Worm (Caenorhabditis elegans) whole organism, L4 larva: Measurements from ENCODE around the gene Y105C5B.1413.
A peak's percentile ranks its signal among the peaks of the same experiment; 100 is the strongest.

Experiments
- T26A8.4 ChIP-seq: fragments of 200-800 bp; sonication (Bioruptor generic); IDR thresholded peaks from 2 replicates; pipeline ENCODE4 v1.3.6; 2022; ENCODE audit warnings: missing genetic modification characterization, missing compliant biosample characterization
- ZK546.5 ChIP-seq, 2 experiments: sonication (generic microtip); optimal IDR thresholded peaks; 2 replicates each; lab custom pipeline; 2017; ENCODE audit warnings: missing biosample characterization in 2 of 2, missing genetic modification characterization in 2 of 2
- daf-12 ChIP-seq: fragments of 150-350 bp; optimal IDR thresholded peaks from 2 replicates; lab custom pipeline; 2014; ENCODE audit warnings: missing biosample characterization, missing genetic modification reagents, missing genetic modification characterization
- fos-1 ChIP-seq: fragments of 150-350 bp; optimal IDR thresholded peaks from 2 replicates; lab custom pipeline; 2014; ENCODE audit warnings: missing biosample characterization, missing genetic modification characterization
- lin-13 ChIP-seq: fragments of 150-350 bp; optimal IDR thresholded peaks from 2 replicates; lab custom pipeline; 2014; ENCODE audit warnings: missing biosample characterization, missing genetic modification reagents, missing genetic modification characterization
- lsy-2 ChIP-seq, 2 experiments: fragments of 150-350 bp in 1 of 2; sonication (generic microtip) in 1 of 2; optimal IDR thresholded peaks; 2 replicates each; lab custom pipeline; 2014 to 2017; ENCODE audit warnings: missing biosample characterization in 2 of 2, missing genetic modification characterization in 2 of 2
- mxl-3 ChIP-seq: fragments of 200-800 bp; sonication (Bioruptor generic); optimal IDR thresholded peaks from 2 replicates; lab custom pipeline; 2018; ENCODE audit warnings: mild to moderate bottlenecking, missing genetic modification characterization, missing compliant biosample characterization
- nhr-28 ChIP-seq: fragments of 150-350 bp; optimal IDR thresholded peaks from 2 replicates; lab custom pipeline; 2014; ENCODE audit warnings: missing biosample characterization, missing genetic modification characterization
- tra-1 ChIP-seq: fragments of 200-800 bp; sonication (Bioruptor generic); IDR thresholded peaks from 2 replicates; pipeline ENCODE4 v1.3.6; 2022; ENCODE audit warnings: missing genetic modification reagents, missing genetic modification characterization, missing compliant biosample characterization

- no peak for TF ChIP-seq fos-1
- TF ChIP-seq daf-12, result no peak
- TF ChIP-seq T26A8.4 (GFP tag; lab: Robert Waterston, UW), result no peak
- TF ChIP-seq lin-13 (GFP tag; lab: Kevin White, UChicago), result no peak
- TF ChIP-seq nhr-28 (tag; lab: Kevin White, UChicago), result peak; percentile 63
- no peak for TF ChIP-seq mxl-3
- TF ChIP-seq lsy-2 (tag; optimal IDR thresholded peaks at IDR 0.05; lab: Kevin White, UChicago), result no peak
- TF ChIP-seq tra-1 (GFP tag; lab: Robert Waterston, UW), result no peak
- no peak for TF ChIP-seq ZK546.5 (tag; optimal IDR thresholded peaks at IDR 0.05; lab: Kevin White, UChicago)
Measured at ce11 chrIV:16203373-16203772, 19.0 kb upstream of the Y105C5B.1413 start.
